Worm (Caenorhabditis elegans) whole organism, L3 larva: ENCODE measurements around the gene C05C12.5.

Source experiments
- R02D3.7 ChIP-seq: fragments of 150-350 bp; optimal IDR thresholded peaks from 2 replicates; lab custom pipeline; 2014; ENCODE audit warnings: missing biosample characterization, missing genetic modification characterization
- ZK546.5 ChIP-seq: sonication (generic microtip); optimal IDR thresholded peaks from 2 replicates; lab custom pipeline; 2017; ENCODE audit warnings: missing biosample characterization, missing genetic modification characterization
- aly-2 ChIP-seq: fragments of 150-350 bp; optimal IDR thresholded peaks from 2 replicates; lab custom pipeline; 2014; ENCODE audit warnings: missing biosample characterization, missing genetic modification characterization
- ama-1 ChIP-seq: fragments of 150-350 bp; optimal IDR thresholded peaks from 2 replicates; lab custom pipeline; 2018
- ceh-16 ChIP-seq: sonication (generic microtip); optimal IDR thresholded peaks from 2 replicates; lab custom pipeline; 2017; ENCODE audit warnings: missing biosample characterization, missing genetic modification characterization
- ceh-28 ChIP-seq: fragments of 150-350 bp; optimal IDR thresholded peaks from 2 replicates; lab custom pipeline; 2014; ENCODE audit warnings: missing biosample characterization, missing genetic modification reagents, missing genetic modification characterization
- ceh-82 ChIP-seq: fragments of 150-350 bp; optimal IDR thresholded peaks from 2 replicates; lab custom pipeline; 2014; ENCODE audit warnings: missing biosample characterization, missing genetic modification characterization
- ceh-9 ChIP-seq: sonication (generic microtip); optimal IDR thresholded peaks from 2 replicates; lab custom pipeline; 2018; ENCODE audit warnings: missing biosample characterization, missing genetic modification characterization
- egl-27 ChIP-seq: sonication (generic microtip); optimal IDR thresholded peaks from 4 replicates; lab custom pipeline; 2017; ENCODE audit warnings: missing biosample characterization, missing genetic modification reagents, missing genetic modification characterization
- elt-1 ChIP-seq: fragments of 150-350 bp; optimal IDR thresholded peaks from 2 replicates; lab custom pipeline; 2014; ENCODE audit warnings: missing biosample characterization, missing genetic modification characterization
- elt-2 ChIP-seq: sonication (generic microtip); optimal IDR thresholded peaks from 2 replicates; lab custom pipeline; 2016; ENCODE audit warnings: missing genetic modification reagents, mild to moderate bottlenecking, missing genetic modification characterization, missing compliant biosample characterization
- elt-3 ChIP-seq, 3 experiments: fragments of 150-350 bp in 1 of 3; sonication (generic microtip) in 2 of 3; optimal IDR thresholded peaks; 2 replicates in 2 of 3; 4 replicates in 1 of 3; lab custom pipeline; 2014 to 2017; ENCODE audit warnings: missing biosample characterization in 3 of 3, missing genetic modification characterization in 3 of 3
- eor-1 ChIP-seq, 2 experiments: fragments of 150-350 bp; optimal IDR thresholded peaks; 2 replicates each; lab custom pipeline; 2014 to 2018; ENCODE audit warnings: missing biosample characterization in 2 of 2, missing genetic modification characterization in 2 of 2
- fkh-10 ChIP-seq: sonication (generic microtip); optimal IDR thresholded peaks from 2 replicates; lab custom pipeline; 2017; ENCODE audit warnings: missing biosample characterization, missing genetic modification reagents, missing genetic modification characterization
- fkh-2 ChIP-seq: fragments of 150-350 bp; optimal IDR thresholded peaks from 2 replicates; lab custom pipeline; 2014; ENCODE audit warnings: missing biosample characterization, missing genetic modification reagents, missing genetic modification characterization
- fos-1 ChIP-seq: fragments of 150-350 bp; optimal IDR thresholded peaks from 2 replicates; lab custom pipeline; 2014; ENCODE audit warnings: missing biosample characterization, missing genetic modification characterization
- hmg-11 ChIP-seq: sonication (generic microtip); optimal IDR thresholded peaks from 2 replicates; lab custom pipeline; 2016; ENCODE audit warnings: missing genetic modification characterization, missing compliant biosample characterization
- jun-1 ChIP-seq: fragments of 150-350 bp; optimal IDR thresholded peaks from 2 replicates; lab custom pipeline; 2014; ENCODE audit warnings: missing biosample characterization, missing genetic modification reagents, missing genetic modification characterization
- lin-15B ChIP-seq: fragments of 150-350 bp; optimal IDR thresholded peaks from 2 replicates; lab custom pipeline; 2014; ENCODE audit warnings: missing biosample characterization, missing genetic modification characterization
- lin-39 ChIP-seq: fragments of 150-350 bp; optimal IDR thresholded peaks from 2 replicates; lab custom pipeline; 2018; ENCODE audit warnings: missing biosample characterization, missing genetic modification reagents, missing genetic modification characterization
- mdl-1 ChIP-seq: fragments of 150-350 bp; optimal IDR thresholded peaks from 2 replicates; lab custom pipeline; 2014; ENCODE audit warnings: missing biosample characterization, missing genetic modification characterization
- nfya-1 ChIP-seq: sonication (generic microtip); optimal IDR thresholded peaks from 2 replicates; lab custom pipeline; 2017; ENCODE audit warnings: missing genetic modification characterization, mild to moderate bottlenecking, missing compliant biosample characterization, antibody characterized with exemption, moderate library complexity; ENCODE audit not compliant: insufficient read depth
- nhr-12 ChIP-seq: fragments of 150-350 bp; optimal IDR thresholded peaks from 2 replicates; lab custom pipeline; 2014; ENCODE audit warnings: missing biosample characterization, missing genetic modification characterization
- nhr-23 ChIP-seq: fragments of 150-350 bp; optimal IDR thresholded peaks from 2 replicates; lab custom pipeline; 2014; ENCODE audit warnings: missing biosample characterization, missing genetic modification reagents, missing genetic modification characterization
- nhr-25 ChIP-seq: sonication (generic microtip); optimal IDR thresholded peaks from 2 replicates; lab custom pipeline; 2017; ENCODE audit warnings: missing biosample characterization, missing genetic modification characterization
- nhr-28 ChIP-seq: fragments of 150-350 bp; optimal IDR thresholded peaks from 2 replicates; lab custom pipeline; 2014; ENCODE audit warnings: missing biosample characterization, missing genetic modification characterization
- nhr-43 ChIP-seq: sonication (generic microtip); optimal IDR thresholded peaks from 2 replicates; lab custom pipeline; 2016; ENCODE audit warnings: mild to moderate bottlenecking, missing genetic modification characterization, missing compliant biosample characterization; ENCODE audit not compliant: poor library complexity, severe bottlenecking
- nhr-77 ChIP-seq: fragments of 150-350 bp; optimal IDR thresholded peaks from 2 replicates; lab custom pipeline; 2014; ENCODE audit warnings: missing biosample characterization, missing genetic modification characterization
- pha-4 ChIP-seq: fragments of 150-350 bp; optimal IDR thresholded peaks from 2 replicates; lab custom pipeline; 2014; ENCODE audit warnings: missing biosample characterization, missing genetic modification reagents, missing genetic modification characterization
- sea-2 ChIP-seq: fragments of 150-350 bp; sonication (generic microtip); optimal IDR thresholded peaks from 4 replicates; lab custom pipeline; 2014; ENCODE audit warnings: missing biosample characterization, missing genetic modification reagents, missing genetic modification characterization
- skn-1 ChIP-seq: fragments of 150-350 bp; optimal IDR thresholded peaks from 2 replicates; lab custom pipeline; 2014; ENCODE audit warnings: missing biosample characterization, missing genetic modification characterization
- snpc-4 ChIP-seq: fragments of 150-350 bp; optimal IDR thresholded peaks from 2 replicates; lab custom pipeline; 2014; ENCODE audit warnings: missing biosample characterization, missing genetic modification characterization
- unc-39 ChIP-seq: sonication (generic microtip); optimal IDR thresholded peaks from 4 replicates; lab custom pipeline; 2017; ENCODE audit warnings: missing biosample characterization, missing genetic modification characterization
- unc-62 ChIP-seq: fragments of 150-350 bp; sonication (generic microtip); optimal IDR thresholded peaks from 4 replicates; lab custom pipeline; 2014; ENCODE audit warnings: missing biosample characterization, missing genetic modification reagents, missing genetic modification characterization
- zag-1 ChIP-seq: fragments of 150-350 bp; optimal IDR thresholded peaks from 2 replicates; lab custom pipeline; 2014; ENCODE audit warnings: missing biosample characterization, missing genetic modification characterization
- ztf-11 ChIP-seq: fragments of 150-350 bp; optimal IDR thresholded peaks from 2 replicates; lab custom pipeline; 2014; ENCODE audit warnings: missing biosample characterization, missing genetic modification characterization
- ztf-4 ChIP-seq: fragments of 150-350 bp; optimal IDR thresholded peaks from 2 replicates; lab custom pipeline; 2014; ENCODE audit warnings: missing biosample characterization, missing genetic modification characterization

C05C12.5 gene

DNA sequence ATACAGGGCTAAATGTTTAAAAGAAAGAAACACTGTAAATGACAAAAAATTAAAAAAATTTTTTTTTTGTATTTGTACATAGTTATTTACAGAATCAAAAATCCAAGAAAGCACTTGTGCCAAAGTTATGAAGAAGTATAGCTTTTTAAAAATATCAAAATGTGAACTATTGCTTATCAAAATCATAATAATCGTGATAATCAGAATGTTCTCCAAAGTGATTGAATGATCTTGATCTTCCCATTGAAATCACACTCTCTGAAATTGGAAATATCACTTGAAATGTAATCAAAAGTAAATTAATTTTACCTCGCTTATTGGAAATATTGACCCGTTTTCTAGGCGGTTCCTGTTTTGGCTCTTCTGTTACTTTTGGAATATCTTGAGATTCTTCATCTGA, 34.4 kb downstream of the C05C12.5 start:
- peak; percentile 1 for TF ChIP-seq nhr-25 (tag; lab: Kevin White, UChicago)
- TF ChIP-seq nhr-43 (tag; lab: Kevin White, UChicago) = peak; percentile 29
- peak; percentile 15 for TF ChIP-seq R02D3.7 (tag; lab: Kevin White, UChicago)
- peak in 1 of 3 experiments; percentile 51 for TF ChIP-seq elt-3 (tag; optimal IDR thresholded peaks at IDR 0.05; lab: Kevin White, UChicago)
- TF ChIP-seq egl-27 (tag; lab: Kevin White, UChicago) = no peak

DNA sequence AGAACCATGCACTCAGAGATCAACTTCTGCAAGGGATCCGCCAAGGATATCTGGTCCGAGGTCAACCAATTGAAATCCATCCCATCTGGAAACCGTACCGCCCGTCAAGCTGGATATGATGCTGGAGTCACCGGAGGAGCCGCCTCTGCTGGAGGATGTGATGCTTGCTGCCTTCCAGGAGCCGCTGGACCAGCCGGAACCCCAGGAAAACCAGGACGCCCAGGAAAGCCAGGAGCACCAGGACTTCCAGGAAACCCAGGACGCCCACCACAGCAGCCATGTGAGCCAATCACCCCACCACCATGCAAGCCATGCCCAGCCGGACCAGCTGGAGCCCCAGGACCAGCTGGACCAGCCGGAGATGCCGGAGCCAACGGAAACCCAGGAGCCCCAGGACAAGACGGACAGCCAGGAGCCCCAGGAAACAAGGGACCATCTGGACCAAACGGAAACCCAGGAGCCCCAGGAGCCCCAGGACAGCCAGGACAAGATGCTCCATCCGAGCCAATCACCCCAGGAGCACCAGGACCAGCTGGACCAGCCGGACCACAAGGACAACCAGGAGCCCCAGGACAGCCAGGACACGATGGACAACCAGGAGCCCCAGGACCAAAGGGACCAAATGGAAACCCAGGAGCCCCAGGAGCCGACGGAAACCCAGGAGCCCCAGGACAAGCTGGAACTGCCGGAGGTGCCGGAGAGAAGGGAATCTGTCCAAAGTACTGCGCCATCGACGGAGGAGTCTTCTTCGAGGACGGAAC, 35.1 kb downstream of the C05C12.5 start:
- TF ChIP-seq nhr-43 (tag; lab: Kevin White, UChicago) = peak; percentile 51

DNA sequence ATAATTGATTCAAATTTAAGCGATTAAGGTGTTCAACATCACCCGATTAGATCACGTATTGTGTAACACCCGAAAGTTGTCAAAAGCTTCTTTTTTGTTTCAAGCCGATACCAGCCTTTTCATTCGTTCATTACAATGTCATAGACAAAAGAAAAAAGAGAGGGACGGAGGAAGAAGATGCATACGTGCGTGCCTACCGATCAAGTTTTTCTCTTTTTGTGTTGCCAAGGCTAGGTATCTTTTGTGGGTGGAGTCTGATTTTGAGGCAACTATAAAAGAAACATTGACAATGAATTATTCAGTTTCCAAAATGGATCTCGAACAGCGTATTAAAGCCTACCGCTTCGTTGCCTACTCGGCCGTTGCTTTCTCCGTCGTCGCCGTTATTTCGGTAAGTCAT, 35.8 kb downstream of the C05C12.5 start, which contains the start of gene col-125:
col-125 (plus strand) TSS at position 301 of the 400 bp plus-strand sequence.
- no peak for TF ChIP-seq aly-2 (tag; lab: Kevin White, UChicago)
- TF ChIP-seq elt-1 (tag; lab: Kevin White, UChicago) = no peak
- TF ChIP-seq nhr-25 (tag; lab: Kevin White, UChicago) = peak; percentile 70
- peak; percentile 21 for TF ChIP-seq nfya-1 (tag; lab: Kevin White, UChicago)

- TF ChIP-seq lin-15B (tag; lab: Kevin White, UChicago) (no peak), ztf-11 (no peak), ZK546.5 (tag; lab: Kevin White, UChicago) (no peak), aly-2 (tag; lab: Kevin White, UChicago) (no peak), nhr-43 (tag; lab: Kevin White, UChicago) (no peak), jun-1 (no peak), unc-39 (tag; lab: Kevin White, UChicago) (no peak), ceh-16 (no peak), ceh-82 (tag; lab: Kevin White, UChicago) (no peak), eor-1 (tag; optimal IDR thresholded peaks at IDR 0.05; lab: Kevin White, UChicago) (no peak), elt-2 (tag; lab: Kevin White, UChicago) (no peak), sea-2 (GFP tag; lab: Kevin White, UChicago) (no peak), mdl-1 (tag; lab: Kevin White, UChicago) (no peak), nhr-77 (no peak), pha-4 (tag; lab: Kevin White, UChicago) (no peak)
Measured at ce11 chrIV:11223878-11224277, 37.1 kb downstream of the C05C12.5 start, which contains the start of gene C29F4.3. Gene C29F4.3, minus strand, starts transcription at chrIV:11223978.

DNA sequence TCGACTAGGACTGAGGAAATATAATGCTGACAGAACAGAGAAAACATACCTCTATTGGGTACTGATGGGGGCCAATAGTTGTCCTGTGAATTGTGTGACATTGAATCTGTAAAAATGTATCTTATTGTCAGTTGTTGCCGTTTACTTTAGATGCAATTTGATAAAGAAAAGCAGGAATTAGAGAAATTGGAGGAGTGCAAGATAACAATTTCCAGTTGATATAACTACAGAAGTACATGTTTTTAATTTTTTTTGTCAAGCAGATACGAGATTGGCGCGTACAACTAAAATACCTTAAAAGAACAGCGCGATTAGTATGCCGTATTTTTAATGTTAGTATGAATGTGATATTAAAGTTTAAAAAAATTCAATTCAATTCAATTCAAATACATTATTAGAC, 42.9 kb downstream of the C05C12.5 start, which contains the start of gene zip-6:
zip-6 (minus strand) TSS at position 101 of the 400 bp plus-strand sequence.
- TF ChIP-seq ztf-4 = no peak

- no peak for TF ChIP-seq hmg-11 (tag; lab: Kevin White, UChicago)
- TF ChIP-seq ztf-11 = no peak
- TF ChIP-seq R02D3.7 (tag; lab: Kevin White, UChicago) = no peak
- no peak for TF ChIP-seq ceh-28
- TF ChIP-seq lin-39 (tag; lab: Kevin White, UChicago) = no peak
- no peak for TF ChIP-seq ceh-16
- no peak for TF ChIP-seq ceh-9 (tag; lab: Kevin White, UChicago)
- no peak for TF ChIP-seq ztf-4
- no peak for TF ChIP-seq nhr-23 (tag; lab: Kevin White, UChicago)
- TF ChIP-seq sea-2 (GFP tag; lab: Kevin White, UChicago) = no peak
Measured at ce11 chrIV:11212978-11213377, 48.0 kb downstream of the C05C12.5 start.

- peak; percentile 25 for TF ChIP-seq unc-62 (GFP tag; lab: Kevin White, UChicago)
- no peak for TF ChIP-seq aly-2 (tag; lab: Kevin White, UChicago)
- no peak for TF ChIP-seq ceh-9 (tag; lab: Kevin White, UChicago)
- TF ChIP-seq nhr-25 (tag; lab: Kevin White, UChicago) = peak; percentile 54
- no peak for TF ChIP-seq ama-1 (lab: Kevin White, UChicago)
- no peak for TF ChIP-seq nhr-28 (tag; lab: Kevin White, UChicago)
- TF ChIP-seq elt-1 (tag; lab: Kevin White, UChicago) = peak; percentile 96
- TF ChIP-seq nhr-43 (tag; lab: Kevin White, UChicago) = no peak
- TF ChIP-seq nfya-1 (tag; lab: Kevin White, UChicago) = no peak
- no peak for TF ChIP-seq zag-1 (tag; lab: Kevin White, UChicago)
- TF ChIP-seq sea-2 (GFP tag; lab: Kevin White, UChicago) = no peak
- no peak for TF ChIP-seq fkh-2
- no peak for TF ChIP-seq ztf-4
- TF ChIP-seq R02D3.7 (tag; lab: Kevin White, UChicago) = no peak
- no peak for TF ChIP-seq lin-15B (tag; lab: Kevin White, UChicago)
- TF ChIP-seq elt-2 (tag; lab: Kevin White, UChicago) = peak; percentile 86
- no peak for TF ChIP-seq fkh-10 (GFP tag; lab: Kevin White, UChicago)
- TF ChIP-seq skn-1 (tag; lab: Kevin White, UChicago) = no peak
- TF ChIP-seq nhr-12 = no peak
- no peak for TF ChIP-seq snpc-4 (tag; lab: Kevin White, UChicago)
- TF ChIP-seq eor-1 (tag; optimal IDR thresholded peaks at IDR 0.05; lab: Kevin White, UChicago) = no peak
- no peak for TF ChIP-seq pha-4 (tag; lab: Kevin White, UChicago)
- no peak for TF ChIP-seq fos-1 (tag; lab: Kevin White, UChicago)
- no peak for TF ChIP-seq mdl-1 (tag; lab: Kevin White, UChicago)
Measured at ce11 chrIV:11211547-11211946, 49.4 kb downstream of the C05C12.5 start.
